Worm (Caenorhabditis elegans) whole organism, L2 larva: ENCODE measurements around the gene F59A2.5.

Experiments used
- R02D3.7 ChIP-seq: fragments of 150-350 bp; optimal IDR thresholded peaks from 2 replicates; lab custom pipeline; 2014; ENCODE audit warnings: missing biosample characterization, missing genetic modification characterization
- blmp-1 ChIP-seq: sonication (generic microtip); optimal IDR thresholded peaks from 2 replicates; lab custom pipeline; 2017; ENCODE audit warnings: missing genetic modification characterization, mild to moderate bottlenecking, missing compliant biosample characterization, antibody characterized with exemption, moderate library complexity; ENCODE audit not compliant: insufficient read depth
- ceh-16 ChIP-seq: fragments of 150-350 bp; optimal IDR thresholded peaks from 2 replicates; lab custom pipeline; 2014; ENCODE audit warnings: missing biosample characterization, missing genetic modification characterization
- ceh-82 ChIP-seq: fragments of 150-350 bp; optimal IDR thresholded peaks from 2 replicates; lab custom pipeline; 2014; ENCODE audit warnings: missing biosample characterization, missing genetic modification characterization
- egl-27 ChIP-seq: sonication (generic microtip); optimal IDR thresholded peaks from 3 replicates; lab custom pipeline; 2017; ENCODE audit warnings: missing biosample characterization, missing genetic modification reagents, missing genetic modification characterization
- elt-3 ChIP-seq: sonication (generic microtip); optimal IDR thresholded peaks from 2 replicates; lab custom pipeline; 2017; ENCODE audit warnings: missing biosample characterization, missing genetic modification characterization
- lin-39 ChIP-seq: fragments of 150-350 bp; optimal IDR thresholded peaks from 2 replicates; lab custom pipeline; 2014; ENCODE audit warnings: missing biosample characterization, missing genetic modification reagents, missing genetic modification characterization
- mdl-1 ChIP-seq, 2 experiments: fragments of 150-350 bp in 1 of 2; sonication (generic microtip) in 1 of 2; optimal IDR thresholded peaks; 2 replicates each; lab custom pipeline; 2017; ENCODE audit warnings: missing biosample characterization in 2 of 2, missing genetic modification characterization in 2 of 2
- sma-9 ChIP-seq, 2 experiments: fragments of 150-350 bp in 1 of 2; sonication (generic microtip) in 1 of 2; optimal IDR thresholded peaks; 2 replicates each; lab custom pipeline; 2014 to 2016; ENCODE audit warnings: missing genetic modification characterization in 2 of 2, mild to moderate bottlenecking in 1 of 2, missing biosample characterization in 1 of 2, missing compliant biosample characterization in 1 of 2, missing genetic modification reagents in 1 of 2, moderate library complexity in 1 of 2
- unc-62 ChIP-seq: fragments of 150-350 bp; optimal IDR thresholded peaks from 2 replicates; lab custom pipeline; 2014; ENCODE audit warnings: missing biosample characterization, missing genetic modification reagents, missing genetic modification characterization
- zag-1 ChIP-seq: fragments of 150-350 bp; optimal IDR thresholded peaks from 2 replicates; lab custom pipeline; 2014; ENCODE audit warnings: missing biosample characterization, missing genetic modification characterization

- no peak for TF ChIP-seq ceh-16 (tag; lab: Kevin White, UChicago)
- no peak for TF ChIP-seq elt-3 (tag; lab: Kevin White, UChicago)
- no peak for TF ChIP-seq zag-1 (tag; lab: Kevin White, UChicago)
- TF ChIP-seq blmp-1 (tag; lab: Kevin White, UChicago), result no peak
- no peak for TF ChIP-seq lin-39 (tag; lab: Kevin White, UChicago)
- no peak for TF ChIP-seq egl-27 (tag; lab: Kevin White, UChicago)
- no peak for TF ChIP-seq unc-62 (GFP tag; lab: Kevin White, UChicago)
- TF ChIP-seq mdl-1 (tag; optimal IDR thresholded peaks at IDR 0.05; lab: Kevin White, UChicago), result no peak
- TF ChIP-seq sma-9 (GFP tag; optimal IDR thresholded peaks at IDR 0.05; lab: Kevin White, UChicago), result no peak
- no peak for TF ChIP-seq sma-9 (tag; optimal IDR thresholded peaks at IDR 0.05; lab: Kevin White, UChicago)
- no peak for TF ChIP-seq ceh-82
- no peak for TF ChIP-seq R02D3.7 (tag; lab: Kevin White, UChicago)
Observed at ce11 chrIII:3393687-3394086, 11.0 kb upstream of the F59A2.5 start, which contains the start of gene mlc-4.
